Fruit fly (Drosophila melanogaster) whole organism, embryonic: Measurements from ENCODE around the gene CG13365.

ENCODE experiments used
- ATbp ChIP-seq: fragments of 200-800 bp; sonication (Bioruptor generic); optimal IDR thresholded peaks from 2 replicates; lab custom pipeline; 2017; ENCODE audit warnings: missing biosample characterization, mild to moderate bottlenecking, missing genetic modification characterization, missing genetic modification reagents
- Bteb2 ChIP-seq: fragments of 200-800 bp; sonication (Bioruptor generic); optimal IDR thresholded peaks from 2 replicates; lab custom pipeline; 2016; ENCODE audit warnings: missing biosample characterization, missing genetic modification characterization
- CG12104 ChIP-seq: fragments of 200-800 bp; sonication (Bioruptor generic); optimal IDR thresholded peaks from 3 replicates; lab custom pipeline; 2016; ENCODE audit warnings: missing biosample characterization, missing genetic modification characterization
- CG12155 ChIP-seq: fragments of 200-800 bp; sonication (Bioruptor generic); optimal IDR thresholded peaks from 3 replicates; lab custom pipeline; 2016; ENCODE audit warnings: missing biosample characterization, missing genetic modification characterization
- CG13296 ChIP-seq: fragments of 200-800 bp; sonication (Bioruptor generic); optimal IDR thresholded peaks from 3 replicates; lab custom pipeline; 2018; ENCODE audit warnings: missing biosample characterization, mild to moderate bottlenecking, missing genetic modification characterization
- CG17361 ChIP-seq: fragments of 200-800 bp; sonication (Bioruptor generic); IDR thresholded peaks from 3 replicates; pipeline ENCODE4 v1.3.6; 2022; ENCODE audit warnings: missing biosample characterization, missing genetic modification characterization
- CG17912 ChIP-seq: fragments of 200-800 bp; sonication (Bioruptor generic); optimal IDR thresholded peaks from 2 replicates; lab custom pipeline; 2018; ENCODE audit warnings: missing biosample characterization, mild to moderate bottlenecking, missing genetic modification characterization
- CG2116 ChIP-seq: fragments of 200-800 bp; sonication (Bioruptor generic); optimal IDR thresholded peaks from 3 replicates; lab custom pipeline; 2018; ENCODE audit warnings: missing biosample characterization, mild to moderate bottlenecking, missing genetic modification characterization
- CG2120 ChIP-seq: fragments of 200-800 bp; sonication (Bioruptor generic); optimal IDR thresholded peaks from 3 replicates; lab custom pipeline; 2016; ENCODE audit warnings: missing biosample characterization, missing genetic modification characterization
- CG2712 ChIP-seq: fragments of 200-800 bp; optimal IDR thresholded peaks from 3 replicates; lab custom pipeline; 2019; ENCODE audit warnings: missing biosample characterization, mild to moderate bottlenecking, missing genetic modification characterization, moderate library complexity
- CG34376 ChIP-seq: fragments of 200-800 bp; sonication (Bioruptor generic); optimal IDR thresholded peaks from 2 replicates; lab custom pipeline; 2018; ENCODE audit warnings: missing biosample characterization, mild to moderate bottlenecking, missing genetic modification characterization
- CG4328 ChIP-seq: fragments of 200-800 bp; sonication (Bioruptor generic); optimal IDR thresholded peaks from 3 replicates; lab custom pipeline; 2017; ENCODE audit warnings: missing biosample characterization, missing genetic modification reagents, missing genetic modification characterization
- CG4424 ChIP-seq: fragments of 200-800 bp; sonication (Bioruptor generic); optimal IDR thresholded peaks from 3 replicates; lab custom pipeline; 2016; ENCODE audit warnings: missing biosample characterization, missing genetic modification characterization
- CG4617 ChIP-seq: fragments of 200-800 bp; sonication (Bioruptor generic); optimal IDR thresholded peaks from 3 replicates; lab custom pipeline; 2016; ENCODE audit warnings: missing biosample characterization, missing genetic modification characterization, borderline replicate concordance
- CG6654 ChIP-seq: fragments of 200-800 bp; sonication (Bioruptor generic); optimal IDR thresholded peaks from 2 replicates; lab custom pipeline; 2017; ENCODE audit warnings: missing biosample characterization, mild to moderate bottlenecking, missing genetic modification characterization
- CG6683 ChIP-seq: fragments of 200-800 bp; sonication (Bioruptor generic); optimal IDR thresholded peaks from 2 replicates; lab custom pipeline; 2017; ENCODE audit warnings: missing biosample characterization, mild to moderate bottlenecking, missing genetic modification characterization, missing genetic modification reagents
- CG9797 ChIP-seq: fragments of 200-800 bp; sonication (Bioruptor generic); optimal IDR thresholded peaks from 3 replicates; lab custom pipeline; 2018; ENCODE audit warnings: missing biosample characterization, mild to moderate bottlenecking, missing genetic modification characterization
- D ChIP-seq, 2 experiments: fragments of 200-800 bp in 1 of 2; fragments of >200 bp in 1 of 2; sonication (Bioruptor generic) in 1 of 2; optimal IDR thresholded peaks; 2 replicates in 1 of 2; 3 replicates in 1 of 2; lab custom pipeline; 2017; ENCODE audit warnings: mild to moderate bottlenecking in 1 of 2, missing biosample characterization in 1 of 2, missing genetic modification characterization in 1 of 2, missing genetic modification reagents in 1 of 2
- Dad ChIP-seq: fragments of 200-800 bp; sonication (Bioruptor generic); optimal IDR thresholded peaks from 3 replicates; lab custom pipeline; 2016; ENCODE audit warnings: missing biosample characterization, missing genetic modification characterization
- Dll ChIP-seq: fragments of 200-800 bp; sonication (Bioruptor generic); IDR thresholded peaks from 4 replicates; pipeline ENCODE4 v1.3.6; 2022; ENCODE audit warnings: missing biosample characterization, missing genetic modification characterization; ENCODE audit not compliant: partially characterized antibody
- Doc3 ChIP-seq: fragments of 200-800 bp; sonication (Bioruptor generic); IDR thresholded peaks from 3 replicates; pipeline ENCODE4 v1.3.6; 2022; ENCODE audit warnings: missing biosample characterization, missing genetic modification characterization; ENCODE audit not compliant: partially characterized antibody
- Drgx ChIP-seq: fragments of 200-800 bp; sonication (Bioruptor generic); IDR thresholded peaks from 2 replicates; pipeline ENCODE4 v1.3.6; 2022; ENCODE audit warnings: missing biosample characterization, missing genetic modification characterization
- ERR ChIP-seq: fragments of 200-800 bp; sonication (Bioruptor generic); optimal IDR thresholded peaks from 2 replicates; lab custom pipeline; 2016; ENCODE audit warnings: missing biosample characterization, missing genetic modification characterization
- Hr51 ChIP-seq, 2 experiments: fragments of 200-800 bp; sonication (Bioruptor generic); optimal IDR thresholded peaks; 2 replicates in 1 of 2; 3 replicates in 1 of 2; lab custom pipeline; 2016 to 2018; ENCODE audit warnings: missing biosample characterization in 2 of 2, missing genetic modification characterization in 2 of 2, mild to moderate bottlenecking in 1 of 2, moderate library complexity in 1 of 2
- MBD-R2 ChIP-seq: fragments of 200-800 bp; sonication (Bioruptor generic); IDR thresholded peaks from 2 replicates; pipeline ENCODE4 v1.3.6; 2022; ENCODE audit warnings: missing biosample characterization, missing genetic modification characterization
- Myb ChIP-seq: fragments of 200-800 bp; sonication (Bioruptor generic); optimal IDR thresholded peaks from 2 replicates; lab custom pipeline; 2016; ENCODE audit warnings: missing biosample characterization, missing genetic modification characterization
- NC2β ChIP-seq: fragments of 200-800 bp; sonication (Bioruptor generic); optimal IDR thresholded peaks from 2 replicates; lab custom pipeline; 2016; ENCODE audit warnings: missing biosample characterization, missing genetic modification characterization
- NK7.1 ChIP-seq: fragments of 200-800 bp; sonication (Bioruptor generic); optimal IDR thresholded peaks from 3 replicates; lab custom pipeline; 2016; ENCODE audit warnings: missing biosample characterization, missing genetic modification characterization
- Nf-YC ChIP-seq: fragments of 200-800 bp; optimal IDR thresholded peaks from 3 replicates; lab custom pipeline; 2019; ENCODE audit warnings: missing biosample characterization, mild to moderate bottlenecking, missing genetic modification characterization, moderate library complexity
- Oli ChIP-seq: fragments of 200-800 bp; sonication (Bioruptor generic); optimal IDR thresholded peaks from 2 replicates; lab custom pipeline; 2018; ENCODE audit warnings: missing biosample characterization, mild to moderate bottlenecking, missing genetic modification characterization, moderate library complexity
- Optix ChIP-seq: fragments of 200-800 bp; sonication (Bioruptor generic); IDR thresholded peaks from 3 replicates; pipeline ENCODE4 v1.3.6; 2022; ENCODE audit warnings: missing biosample characterization, missing genetic modification characterization
- Poxn ChIP-seq: fragments of 200-800 bp; sonication (Bioruptor generic); IDR thresholded peaks from 2 replicates; pipeline ENCODE4 v1.3.6; 2022; ENCODE audit warnings: missing biosample characterization, missing genetic modification characterization
- Ssrp ChIP-seq: fragments of 200-800 bp; sonication (Bioruptor generic); optimal IDR thresholded peaks from 2 replicates; lab custom pipeline; 2018; ENCODE audit warnings: missing biosample characterization, mild to moderate bottlenecking, missing genetic modification characterization, moderate library complexity
- Stat92E ChIP-seq, 3 experiments: fragments of >200 bp in 2 of 3; fragments of 200-800 bp in 1 of 3; sonication (Bioruptor generic) in 1 of 3; optimal IDR thresholded peaks; 2 replicates each; lab custom pipeline; 2017 to 2019; ENCODE audit warnings: missing biosample characterization in 3 of 3, missing genetic modification characterization in 3 of 3, mild to moderate bottlenecking in 1 of 3, moderate library complexity in 1 of 3
- cas ChIP-seq: fragments of 200-800 bp; sonication (Bioruptor generic); IDR thresholded peaks from 2 replicates; pipeline ENCODE4 v1.3.6; 2022; ENCODE audit warnings: missing biosample characterization, missing genetic modification characterization
- dpn ChIP-seq, 2 experiments: fragments of 200-800 bp; sonication (Bioruptor generic); optimal IDR thresholded peaks; 3 replicates each; lab custom pipeline; 2016; ENCODE audit warnings: missing biosample characterization in 2 of 2, missing genetic modification characterization in 2 of 2
- en ChIP-seq: fragments of 200-800 bp; sonication (Bioruptor generic); optimal IDR thresholded peaks from 2 replicates; lab custom pipeline; 2016; ENCODE audit warnings: missing biosample characterization, missing genetic modification characterization
- fd102C ChIP-seq: fragments of 200-800 bp; sonication (Bioruptor generic); optimal IDR thresholded peaks from 2 replicates; lab custom pipeline; 2018; ENCODE audit warnings: missing biosample characterization, mild to moderate bottlenecking, missing genetic modification characterization, moderate library complexity
- fd64A ChIP-seq: fragments of 200-800 bp; sonication (Bioruptor generic); optimal IDR thresholded peaks from 3 replicates; lab custom pipeline; 2018; ENCODE audit warnings: missing biosample characterization, mild to moderate bottlenecking, missing genetic modification characterization
- fru ChIP-seq: fragments of >200 bp; optimal IDR thresholded peaks from 2 replicates; lab custom pipeline; 2017
- gfzf ChIP-seq: fragments of 200-800 bp; sonication (Bioruptor generic); optimal IDR thresholded peaks from 2 replicates; lab custom pipeline; 2016; ENCODE audit warnings: missing biosample characterization, mild to moderate bottlenecking, missing genetic modification characterization, moderate library complexity
- hbn ChIP-seq: fragments of 200-800 bp; sonication (Bioruptor generic); IDR thresholded peaks from 2 replicates; pipeline ENCODE4 v1.3.6; 2022; ENCODE audit warnings: missing biosample characterization, missing genetic modification characterization; ENCODE audit not compliant: partially characterized antibody
- ind ChIP-seq: fragments of 200-800 bp; sonication (Bioruptor generic); optimal IDR thresholded peaks from 3 replicates; lab custom pipeline; 2016; ENCODE audit warnings: missing biosample characterization, missing genetic modification characterization
- org-1 ChIP-seq: fragments of 200-800 bp; sonication (Bioruptor generic); optimal IDR thresholded peaks from 2 replicates; lab custom pipeline; 2017; ENCODE audit warnings: missing biosample characterization, missing genetic modification characterization
- prd ChIP-seq, 3 experiments: fragments of >200 bp in 2 of 3; fragments of 200-800 bp in 1 of 3; sonication (Bioruptor generic) in 1 of 3; optimal IDR thresholded peaks in 2 of 3; IDR thresholded peaks in 1 of 3; 2 replicates in 2 of 3; 3 replicates in 1 of 3; pipeline versions ENCODE4 v1.3.6 to Lab custom; 2017 to 2022; ENCODE audit warnings: missing biosample characterization in 1 of 3, missing genetic modification characterization in 1 of 3
- salm ChIP-seq: fragments of 200-800 bp; sonication (Bioruptor generic); optimal IDR thresholded peaks from 2 replicates; lab custom pipeline; 2018; ENCODE audit warnings: missing biosample characterization, mild to moderate bottlenecking, missing genetic modification characterization
- tin ChIP-seq: fragments of 200-800 bp; sonication (Bioruptor generic); optimal IDR thresholded peaks from 3 replicates; lab custom pipeline; 2016; ENCODE audit warnings: missing biosample characterization, missing genetic modification characterization
- tio ChIP-seq: fragments of 200-800 bp; sonication (Bioruptor generic); optimal IDR thresholded peaks from 2 replicates; lab custom pipeline; 2017; ENCODE audit warnings: missing biosample characterization, missing genetic modification characterization, inconsistent platforms
- yki ChIP-seq: fragments of >200 bp; optimal IDR thresholded peaks from 3 replicates; lab custom pipeline; 2018
- zfh2 ChIP-seq: fragments of 200-800 bp; sonication (Bioruptor generic); optimal IDR thresholded peaks from 2 replicates; lab custom pipeline; 2016; ENCODE audit warnings: missing biosample characterization, missing genetic modification characterization

CG13365 gene

DNA sequence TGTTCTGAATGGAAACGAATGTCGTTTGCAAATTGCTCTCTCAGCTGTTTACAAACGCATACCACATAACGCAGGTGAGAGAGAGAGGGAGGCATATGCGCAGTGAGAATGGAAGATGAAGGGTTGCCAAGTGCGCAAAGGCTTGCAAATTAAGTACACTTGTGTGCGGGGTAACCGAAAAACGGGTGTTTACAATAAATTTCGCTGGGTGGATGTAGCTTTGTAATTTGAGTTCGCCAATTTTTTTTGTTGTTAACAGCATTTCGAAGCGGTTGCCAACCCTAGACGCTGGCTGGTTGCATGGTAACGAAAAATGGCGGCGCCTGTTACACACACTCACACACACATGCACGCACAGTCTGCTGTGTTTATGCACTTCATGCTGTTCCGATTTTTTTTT lies 33.9 kb upstream of the CG13365 start (continued):
- TF ChIP-seq Bteb2 (GFP tag; lab: Kevin White, UChicago) (peak; percentile 91), fd102C (peak; percentile 45), CG2116 (GFP tag; lab: Kevin White, UChicago) (peak; percentile 79), NC2β (peak; percentile 91), CG12104 (peak; percentile 93), CG34376 (GFP tag; lab: Kevin White, UChicago) (peak; percentile 96), en (GFP tag; lab: Kevin White, UChicago) (peak; percentile 91), Dad (peak; percentile 92), dpn (GFP tag; optimal IDR thresholded peaks at IDR 0.05; lab: Kevin White, UChicago) (peak; percentile 96), CG17361 (GFP tag; lab: Robert Waterston, UW) (peak; percentile 90), Poxn (GFP tag; lab: Robert Waterston, UW) (peak; percentile 81), CG4617 (peak; percentile 92), Stat92E (GFP tag; optimal IDR thresholded peaks at IDR 0.05; lab: Kevin White, UChicago) (no peak), ATbp (GFP tag; lab: Kevin White, UChicago) (peak; percentile 97), Dll (GFP tag; lab: Robert Waterston, UW) (no peak; the same call in 3 of the 4 replicates), Doc3 (GFP tag; lab: Robert Waterston, UW) (no peak), MBD-R2 (peak; percentile 93), Oli (tag; lab: Kevin White, UChicago) (peak; percentile 94), Ssrp (tag; lab: Kevin White, UChicago) (peak; percentile 91), cas (GFP tag; lab: Robert Waterston, UW) (peak; percentile 89), CG4424 (GFP tag; lab: Kevin White, UChicago) (peak; percentile 94), Nf-YC (tag; lab: Kevin White, UChicago) (peak; percentile 83), fru (lab: Kevin White, UChicago) (no peak), salm (tag; lab: Kevin White, UChicago) (peak; percentile 92), tin (peak; percentile 96), ERR (peak; percentile 88), yki (lab: Kevin White, UChicago) (no peak), org-1 (peak; percentile 94), CG12155 (GFP tag; lab: Kevin White, UChicago) (peak; percentile 92), ind (peak; percentile 96), tio (GFP tag; lab: Kevin White, UChicago) (no peak), CG2120 (GFP tag; lab: Kevin White, UChicago) (peak; percentile 93), Drgx (GFP tag; lab: Robert Waterston, UW) (peak; percentile 98), CG13296 (peak; percentile 95), Myb (GFP tag; lab: Kevin White, UChicago) (peak; percentile 74), fd64A (GFP tag; lab: Kevin White, UChicago) (peak; percentile 95), CG6654 (GFP tag; lab: Kevin White, UChicago) (peak; percentile 87), CG2712 (tag; lab: Kevin White, UChicago) (peak; percentile 91), CG9797 (GFP tag; lab: Kevin White, UChicago) (peak; percentile 46), zfh2 (peak; percentile 92), Optix (GFP tag; lab: Robert Waterston, UW) (peak; percentile 97), Hr51 (GFP tag; optimal IDR thresholded peaks at IDR 0.05; lab: Kevin White, UChicago) (peak; percentile 94 to 95), CG17912 (GFP tag; lab: Kevin White, UChicago) (peak; percentile 91), NK7.1 (GFP tag; lab: Kevin White, UChicago) (peak; percentile 80), CG4328 (peak; percentile 93), hbn (no peak), D (optimal IDR thresholded peaks at IDR 0.05; lab: Kevin White, UChicago) (no peak), D (GFP tag; optimal IDR thresholded peaks at IDR 0.05; lab: Kevin White, UChicago) (peak; percentile 94), CG6683 (GFP tag; lab: Kevin White, UChicago) (peak; percentile 83), gfzf (GFP tag; lab: Kevin White, UChicago) (peak; percentile 13), prd (optimal IDR thresholded peaks at IDR 0.05; lab: Kevin White, UChicago) (no peak), prd (GFP tag; IDR thresholded peaks at IDR 0.05; lab: Robert Waterston, UW) (peak; percentile 97)
